Worm (Caenorhabditis elegans) whole organism, midembryonic: ENCODE data around the gene sra-3.

ENCODE experiments used
- T22C8.4 ChIP-seq: fragments of 200-800 bp; sonication (Bioruptor generic); IDR thresholded peaks from 2 replicates; pipeline ENCODE4 v1.3.6; 2022; ENCODE audit warnings: missing genetic modification characterization, missing compliant biosample characterization
- ref-1 ChIP-seq: fragments of 200-800 bp; sonication (Bioruptor generic); conservative IDR thresholded peaks from 2 replicates; pipeline ENCODE4 v1.3.6; 2022; ENCODE audit warnings: missing genetic modification reagents, missing genetic modification characterization, missing compliant biosample characterization
- tab-1 ChIP-seq: fragments of 200-800 bp; sonication (Bioruptor generic); IDR thresholded peaks from 2 replicates; pipeline ENCODE4 v1.3.6; 2022; ENCODE audit warnings: missing genetic modification characterization, missing compliant biosample characterization

DNA sequence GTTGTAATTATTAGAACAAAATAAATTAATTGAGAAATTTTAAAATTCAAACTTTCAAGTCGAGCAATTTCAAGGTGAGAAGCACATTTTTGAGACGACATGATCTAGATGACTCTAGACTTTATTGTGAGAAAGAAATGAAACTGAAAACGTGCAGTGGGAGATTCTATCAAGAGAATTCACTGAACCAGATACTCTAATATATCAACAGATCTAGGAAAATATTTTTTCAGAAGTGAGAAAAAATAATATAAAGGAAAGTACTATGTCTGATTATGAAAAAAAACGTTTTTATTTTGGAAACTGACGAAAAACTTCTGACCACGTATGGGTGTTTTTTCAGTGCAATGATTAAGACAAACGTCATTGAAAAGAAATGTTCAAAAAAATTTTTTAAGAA lies at the start of gene sra-3:
- no peak for TF ChIP-seq ref-1 (GFP tag; lab: Robert Waterston, UW)
- no peak for TF ChIP-seq T22C8.4 (GFP tag; lab: Robert Waterston, UW)
- no peak for TF ChIP-seq tab-1 (GFP tag; lab: Robert Waterston, UW)
